Worm (Caenorhabditis elegans) whole organism, early embryonic: Measurements from ENCODE around the gene F55G1.7.

Source experiments
- F13C5.2 ChIP-seq: sonication (generic microtip); optimal IDR thresholded peaks from 2 replicates; lab custom pipeline; 2017; ENCODE audit warnings: mild to moderate bottlenecking, missing genetic modification characterization, inconsistent platforms, missing compliant biosample characterization
- ama-1 ChIP-seq: fragments of 150-350 bp; optimal IDR thresholded peaks from 2 replicates; lab custom pipeline; 2014
- ceh-13 ChIP-seq: fragments of 200-800 bp; sonication (Bioruptor generic); optimal IDR thresholded peaks from 2 replicates; lab custom pipeline; 2018; ENCODE audit warnings: mild to moderate bottlenecking, missing genetic modification characterization, missing compliant biosample characterization
- hmg-4 ChIP-seq: fragments of 200-800 bp; sonication (Bioruptor generic); optimal IDR thresholded peaks from 2 replicates; lab custom pipeline; 2018; ENCODE audit warnings: mild to moderate bottlenecking, missing genetic modification characterization, missing compliant biosample characterization
- hnd-1 ChIP-seq: sonication (generic microtip); optimal IDR thresholded peaks from 2 replicates; lab custom pipeline; 2016; ENCODE audit warnings: missing genetic modification characterization, missing compliant biosample characterization
- scrt-1 ChIP-seq: fragments of 200-800 bp; sonication (Bioruptor generic); IDR thresholded peaks from 2 replicates; pipeline ENCODE4 v1.3.6; 2022; ENCODE audit warnings: missing genetic modification characterization, missing compliant biosample characterization

DNA sequence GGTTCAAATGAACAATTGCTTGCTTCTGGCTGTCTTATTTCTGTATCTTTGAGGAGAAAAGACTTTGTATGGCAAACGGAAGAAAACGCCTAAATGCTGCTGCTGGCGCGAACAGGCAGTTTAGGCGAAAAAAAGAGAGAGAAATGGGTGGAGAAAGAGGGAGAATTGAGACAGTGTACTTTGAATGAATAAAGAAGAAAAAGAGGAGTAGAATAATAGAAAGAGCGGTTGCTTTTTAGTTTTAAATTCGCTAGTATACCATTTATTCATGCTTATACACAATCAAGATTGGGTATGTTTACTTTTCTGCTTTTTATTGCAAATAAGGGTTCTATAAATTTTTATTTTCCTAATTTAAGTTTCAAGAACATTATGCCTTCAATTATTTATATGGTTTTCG, 30.3 kb downstream of the F55G1.7 start:
- TF ChIP-seq hnd-1 (tag; lab: Kevin White, UChicago), result no peak
- no peak for TF ChIP-seq hmg-4
- no peak for TF ChIP-seq F13C5.2 (tag; lab: Kevin White, UChicago)
- no peak for TF ChIP-seq ceh-13 (GFP tag; lab: Kevin White, UChicago)
- TF ChIP-seq ama-1, result no peak
- TF ChIP-seq scrt-1 (GFP tag; lab: Robert Waterston, UW), result no peak
